Worm (Caenorhabditis elegans) whole organism, L2 larva: ENCODE results near the gene hach-1.

Experiments
- dmd-4 ChIP-seq: sonication (generic microtip); optimal IDR thresholded peaks from 2 replicates; lab custom pipeline; 2017; ENCODE audit warnings: missing biosample characterization, missing genetic modification characterization
- lin-11 ChIP-seq: fragments of 150-350 bp; sonication (generic microtip); optimal IDR thresholded peaks from 2 replicates; lab custom pipeline; 2014; ENCODE audit warnings: missing biosample characterization, missing genetic modification characterization, inconsistent platforms, mixed read lengths

hach-1 gene

DNA sequence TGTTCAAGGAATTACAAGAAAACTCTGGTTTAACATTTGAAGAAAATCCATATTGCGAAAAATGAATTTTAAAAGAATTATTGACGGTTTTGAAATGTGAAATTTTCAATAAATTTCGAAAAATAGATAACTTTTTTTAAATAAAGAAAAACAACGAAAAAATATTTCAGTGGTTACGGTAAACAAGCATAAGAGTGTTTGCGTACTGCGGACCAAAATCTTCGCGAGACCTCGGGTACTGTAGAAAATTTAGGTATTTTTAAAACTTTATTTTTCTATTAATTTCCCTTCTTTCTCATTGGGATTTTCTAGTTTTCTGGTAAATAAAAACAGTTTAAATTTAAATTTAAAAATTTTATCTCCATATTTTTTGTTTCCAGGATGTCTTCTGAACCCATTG lies 48.8 kb downstream of the hach-1 start, which contains the start of gene xnd-1:
Gene xnd-1, plus strand, starts transcription at position 381 of the 400 bp plus-strand sequence.
- TF ChIP-seq dmd-4 (tag; lab: Kevin White, UChicago) (no peak), lin-11 (tag; lab: Kevin White, UChicago) (no peak)
